Worm (Caenorhabditis elegans) whole organism, early embryonic: ENCODE data around the gene dmd-3.

ENCODE experiments used
- ama-1 ChIP-seq: fragments of 150-350 bp; optimal IDR thresholded peaks from 2 replicates; lab custom pipeline; 2014
- flt-1 ChIP-seq: fragments of 200-800 bp; sonication (Bioruptor generic); IDR thresholded peaks from 2 replicates; pipeline ENCODE4 v1.3.6; 2022; ENCODE audit warnings: missing genetic modification characterization, missing compliant biosample characterization
- tbx-37 ChIP-seq: fragments of 200-800 bp; sonication (Bioruptor generic); conservative IDR thresholded peaks from 2 replicates; pipeline ENCODE4 v1.3.6; 2022; ENCODE audit warnings: missing genetic modification reagents, missing genetic modification characterization, missing compliant biosample characterization

- no peak for TF ChIP-seq tbx-37 (GFP tag; lab: Robert Waterston, UW)
- TF ChIP-seq ama-1 (lab: Kevin White, UChicago) = no peak
- no peak for TF ChIP-seq flt-1
These were observed 9.4 kb downstream of the dmd-3 start, which contains the start of gene Y43F8C.9 for ce11 chrV:19645572-19646155.
